Fruit fly (Drosophila melanogaster) whole organism, embryonic: Measurements from ENCODE around the gene Uba5.

Experiments
- Abd-B ChIP-seq: fragments of 200-800 bp; sonication (Bioruptor generic); optimal IDR thresholded peaks from 2 replicates; lab custom pipeline; 2018; ENCODE audit warnings: missing biosample characterization, mild to moderate bottlenecking, missing genetic modification characterization, moderate library complexity
- Atf6 ChIP-seq: fragments of 200-800 bp; sonication (Bioruptor generic); IDR thresholded peaks from 2 replicates; pipeline ENCODE4 v1.3.6; 2022; ENCODE audit warnings: missing biosample characterization, missing genetic modification characterization
- CG17328 ChIP-seq: fragments of 200-800 bp; sonication (Bioruptor generic); IDR thresholded peaks from 2 replicates; pipeline ENCODE4 v1.3.6; 2022; ENCODE audit warnings: missing biosample characterization, missing genetic modification characterization
- CG1792 ChIP-seq: fragments of 200-800 bp; sonication (Bioruptor generic); optimal IDR thresholded peaks from 2 replicates; lab custom pipeline; 2016; ENCODE audit warnings: missing biosample characterization, missing genetic modification characterization
- Elba2 ChIP-seq: fragments of 200-800 bp; sonication (Bioruptor generic); optimal IDR thresholded peaks from 3 replicates; lab custom pipeline; 2016; ENCODE audit warnings: missing biosample characterization, missing genetic modification characterization
- Sry-δ ChIP-seq: fragments of 200-800 bp; sonication (Bioruptor generic); optimal IDR thresholded peaks from 2 replicates; lab custom pipeline; 2016; ENCODE audit warnings: missing biosample characterization, missing genetic modification characterization
- chif ChIP-seq, 2 experiments: fragments of 200-800 bp; sonication (Bioruptor generic); optimal IDR thresholded peaks; 3 replicates each; lab custom pipeline; 2016; ENCODE audit warnings: missing biosample characterization in 2 of 2, missing genetic modification characterization in 2 of 2
- ewg ChIP-seq: fragments of 200-800 bp; sonication (Bioruptor generic); optimal IDR thresholded peaks from 3 replicates; lab custom pipeline; 2017; ENCODE audit warnings: mild to moderate bottlenecking, missing biosample characterization, missing genetic modification reagents, missing genetic modification characterization

DNA sequence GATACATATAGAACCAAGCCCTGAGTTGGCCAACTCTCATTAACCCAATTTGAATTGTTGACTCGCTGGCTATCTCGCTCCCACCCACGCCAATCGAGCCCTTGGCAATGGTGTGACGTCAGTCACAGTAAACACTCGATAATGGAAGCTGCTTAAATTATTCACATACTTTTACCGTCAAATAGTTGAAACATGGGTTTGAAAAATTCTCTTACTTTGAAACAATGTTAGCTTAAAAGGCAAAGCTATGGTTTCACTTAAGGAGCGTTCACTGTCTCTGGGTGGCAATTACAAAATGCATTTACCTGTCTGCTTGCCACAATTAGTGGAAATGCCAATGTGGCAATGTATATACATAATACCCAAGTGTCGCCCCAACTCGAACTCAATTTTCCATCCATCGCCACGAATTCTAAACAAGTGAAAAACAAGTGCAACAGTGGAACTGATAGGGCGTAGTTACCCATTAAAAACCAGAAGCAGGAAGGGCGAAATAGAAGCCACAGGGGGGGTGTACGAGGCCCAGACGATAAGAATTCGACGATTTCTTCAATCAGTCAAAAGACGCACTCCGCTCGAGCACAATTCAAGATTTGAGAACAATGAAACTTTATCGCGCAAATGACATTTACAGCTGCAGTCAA lies 33.7 kb upstream of the Uba5 start:
- TF ChIP-seq ewg (peak; percentile 64), Atf6 (peak; percentile 85), Abd-B (GFP tag; lab: Kevin White, UChicago) (peak; percentile 76), CG17328 (GFP tag; lab: Robert Waterston, UW) (peak; percentile 88), Elba2 (GFP tag; lab: Kevin White, UChicago) (peak; percentile 73), chif (GFP tag; optimal IDR thresholded peaks at IDR 0.05; lab: Kevin White, UChicago) (peak; percentile 86 to 88), CG1792 (GFP tag; lab: Kevin White, UChicago) (peak; percentile 84), Sry-δ (peak; percentile 49)
